Worm (Caenorhabditis elegans): ENCODE results near the gene sqv-3.

- TF ChIP-seq nhr-25 (tag; optimal IDR thresholded peaks at IDR 0.05), result no peak
- TF ChIP-seq unc-55 (GFP tag; optimal IDR thresholded peaks at IDR 0.05), result no peak
- no peak for TF ChIP-seq nhr-77 (tag; optimal IDR thresholded peaks at IDR 0.05)
- no peak for TF ChIP-seq nhr-237 (tag; optimal IDR thresholded peaks at IDR 0.05)
Measured at ce11 chrIII:9767095-9767494, 13.1 kb downstream of the sqv-3 start.
